Worm (Caenorhabditis elegans) whole organism, mixed stage, embryonic: ENCODE results near the gene ZK355.8.

ENCODE experiments used
- M03D4.4 ChIP-seq: sonication (generic microtip); optimal IDR thresholded peaks from 2 replicates; lab custom pipeline; 2017; ENCODE audit warnings: mild to moderate bottlenecking, missing genetic modification characterization, missing compliant biosample characterization
- bed-3 ChIP-seq: fragments of 200-800 bp; sonication (Bioruptor generic); optimal IDR thresholded peaks from 3 replicates; lab custom pipeline; 2018; ENCODE audit warnings: mild to moderate bottlenecking, missing genetic modification characterization, moderate library complexity, missing compliant biosample characterization
- blmp-1 ChIP-seq: fragments of 150-350 bp; optimal IDR thresholded peaks from 2 replicates; lab custom pipeline; 2014; ENCODE audit warnings: missing biosample characterization, missing genetic modification characterization
- ceh-39 ChIP-seq: fragments of 150-350 bp; optimal IDR thresholded peaks from 2 replicates; lab custom pipeline; 2014; ENCODE audit warnings: missing biosample characterization, missing genetic modification characterization
- ceh-43 ChIP-seq: fragments of 200-800 bp; sonication (Bioruptor generic); optimal IDR thresholded peaks from 2 replicates; lab custom pipeline; 2018; ENCODE audit warnings: mild to moderate bottlenecking, missing genetic modification characterization, moderate library complexity, missing compliant biosample characterization
- ceh-83 ChIP-seq: fragments of 200-800 bp; sonication (Bioruptor generic); optimal IDR thresholded peaks from 2 replicates; lab custom pipeline; 2018; ENCODE audit warnings: mild to moderate bottlenecking, missing genetic modification characterization, missing compliant biosample characterization
- ces-1 ChIP-seq: fragments of 150-350 bp; optimal IDR thresholded peaks from 2 replicates; lab custom pipeline; 2014; ENCODE audit warnings: missing biosample characterization, missing genetic modification reagents, missing genetic modification characterization
- cnd-1 ChIP-seq: fragments of 200-800 bp; sonication (Bioruptor generic); optimal IDR thresholded peaks from 2 replicates; lab custom pipeline; 2018; ENCODE audit warnings: mild to moderate bottlenecking, missing genetic modification characterization, missing compliant biosample characterization
- drap-1 ChIP-seq: fragments of 200-800 bp; sonication (Bioruptor generic); optimal IDR thresholded peaks from 3 replicates; lab custom pipeline; 2018; ENCODE audit warnings: mild to moderate bottlenecking, missing genetic modification characterization, missing compliant biosample characterization
- elt-1 ChIP-seq: sonication (generic microtip); optimal IDR thresholded peaks from 2 replicates; lab custom pipeline; 2017; ENCODE audit warnings: missing genetic modification characterization, mild to moderate bottlenecking, missing compliant biosample characterization, antibody characterized with exemption, moderate library complexity, borderline replicate concordance; ENCODE audit not compliant: insufficient read depth
- elt-3 ChIP-seq: fragments of 150-350 bp; optimal IDR thresholded peaks from 2 replicates; lab custom pipeline; 2014; ENCODE audit warnings: missing biosample characterization, missing genetic modification characterization
- ham-2 ChIP-seq: fragments of 200-800 bp; sonication (Bioruptor generic); optimal IDR thresholded peaks from 2 replicates; lab custom pipeline; 2018; ENCODE audit warnings: mild to moderate bottlenecking, missing genetic modification characterization, missing compliant biosample characterization
- hlh-1 ChIP-seq: fragments of 150-350 bp; optimal IDR thresholded peaks from 2 replicates; lab custom pipeline; 2014; ENCODE audit warnings: missing biosample characterization, missing genetic modification reagents, missing genetic modification characterization
- lin-13 ChIP-seq: fragments of 150-350 bp; optimal IDR thresholded peaks from 2 replicates; lab custom pipeline; 2014; ENCODE audit warnings: missing biosample characterization, missing genetic modification characterization
- lin-32 ChIP-seq: fragments of 200-800 bp; sonication (Bioruptor generic); optimal IDR thresholded peaks from 2 replicates; lab custom pipeline; 2018; ENCODE audit warnings: mild to moderate bottlenecking, missing genetic modification characterization, missing compliant biosample characterization
- mab-5 ChIP-seq: fragments of 150-350 bp; optimal IDR thresholded peaks from 2 replicates; lab custom pipeline; 2014; ENCODE audit warnings: missing biosample characterization, missing genetic modification characterization
- mep-1 ChIP-seq: fragments of 150-350 bp; optimal IDR thresholded peaks from 2 replicates; lab custom pipeline; 2017; ENCODE audit warnings: missing biosample characterization, missing genetic modification reagents, missing genetic modification characterization, inconsistent platforms
- nhr-12 ChIP-seq: fragments of 150-350 bp; optimal IDR thresholded peaks from 2 replicates; lab custom pipeline; 2014; ENCODE audit warnings: missing biosample characterization, missing genetic modification characterization
- nhr-2 ChIP-seq: fragments of 150-350 bp; optimal IDR thresholded peaks from 2 replicates; lab custom pipeline; 2014; ENCODE audit warnings: missing biosample characterization, missing genetic modification characterization
- nhr-237 ChIP-seq: fragments of 150-350 bp; optimal IDR thresholded peaks from 2 replicates; lab custom pipeline; 2014; ENCODE audit warnings: missing biosample characterization, missing genetic modification characterization
- nhr-28 ChIP-seq: fragments of 150-350 bp; optimal IDR thresholded peaks from 2 replicates; lab custom pipeline; 2014; ENCODE audit warnings: missing biosample characterization, missing genetic modification characterization
- nhr-76 ChIP-seq: sonication (generic microtip); optimal IDR thresholded peaks from 2 replicates; lab custom pipeline; 2017; ENCODE audit warnings: missing biosample characterization, missing genetic modification characterization
- pha-4 ChIP-seq: fragments of 150-350 bp; optimal IDR thresholded peaks from 2 replicates; lab custom pipeline; 2018; ENCODE audit warnings: missing biosample characterization, missing genetic modification reagents, missing genetic modification characterization
- sem-2 ChIP-seq: fragments of 200-800 bp; sonication (Bioruptor generic); optimal IDR thresholded peaks from 2 replicates; lab custom pipeline; 2018; ENCODE audit warnings: mild to moderate bottlenecking, missing genetic modification characterization, missing compliant biosample characterization
- sptf-1 ChIP-seq: sonication (generic microtip); optimal IDR thresholded peaks from 2 replicates; lab custom pipeline; 2017; ENCODE audit warnings: mild to moderate bottlenecking, missing genetic modification characterization, moderate library complexity, missing compliant biosample characterization
- tbx-8 ChIP-seq: fragments of 200-800 bp; sonication (Bioruptor generic); optimal IDR thresholded peaks from 2 replicates; lab custom pipeline; 2018; ENCODE audit warnings: mild to moderate bottlenecking, missing genetic modification characterization, moderate library complexity, missing compliant biosample characterization
- unc-120 ChIP-seq: sonication (generic microtip); optimal IDR thresholded peaks from 2 replicates; lab custom pipeline; 2017; ENCODE audit warnings: missing genetic modification characterization, missing compliant biosample characterization; ENCODE audit not compliant: poor library complexity, severe bottlenecking
- unc-39 ChIP-seq: fragments of 150-350 bp; optimal IDR thresholded peaks from 2 replicates; lab custom pipeline; 2014; ENCODE audit warnings: missing biosample characterization, missing genetic modification characterization
- unc-62 ChIP-seq: fragments of 150-350 bp; optimal IDR thresholded peaks from 2 replicates; lab custom pipeline; 2014; ENCODE audit warnings: missing biosample characterization, missing genetic modification reagents, missing genetic modification characterization
- zip-8 ChIP-seq: fragments of 150-350 bp; optimal IDR thresholded peaks from 2 replicates; lab custom pipeline; 2014; ENCODE audit warnings: missing biosample characterization, missing genetic modification characterization
- ztf-11 ChIP-seq: fragments of 150-350 bp; optimal IDR thresholded peaks from 2 replicates; lab custom pipeline; 2014; ENCODE audit warnings: missing biosample characterization, missing genetic modification characterization

ZK355.8 gene

DNA sequence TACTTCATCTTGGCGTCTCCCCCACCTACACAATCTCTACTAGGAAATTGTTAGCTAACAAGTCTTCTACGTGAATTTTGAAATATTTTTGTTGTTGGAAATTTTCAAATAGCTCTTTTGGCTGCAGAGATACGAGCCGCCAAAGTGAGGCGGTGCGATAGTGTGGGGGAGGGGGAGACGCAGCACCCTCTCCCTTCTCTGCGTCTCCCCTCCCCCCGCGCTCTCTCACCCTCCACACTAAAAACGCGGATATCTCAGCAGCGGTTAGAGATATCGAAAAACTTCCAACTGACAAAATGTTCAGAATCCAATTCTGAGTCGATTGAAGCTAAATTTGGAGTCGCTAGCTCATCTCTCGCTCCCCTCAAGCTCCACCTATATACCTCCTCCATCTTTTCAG is 2.6 kb upstream of the ZK355.8 start:
- TF ChIP-seq nhr-2 (tag; lab: Kevin White, UChicago) (no peak), nhr-28 (tag; lab: Kevin White, UChicago) (no peak), pha-4 (tag; lab: Kevin White, UChicago) (no peak), M03D4.4 (no peak), lin-13 (no peak), ces-1 (no peak), zip-8 (tag; lab: Kevin White, UChicago) (no peak)

DNA sequence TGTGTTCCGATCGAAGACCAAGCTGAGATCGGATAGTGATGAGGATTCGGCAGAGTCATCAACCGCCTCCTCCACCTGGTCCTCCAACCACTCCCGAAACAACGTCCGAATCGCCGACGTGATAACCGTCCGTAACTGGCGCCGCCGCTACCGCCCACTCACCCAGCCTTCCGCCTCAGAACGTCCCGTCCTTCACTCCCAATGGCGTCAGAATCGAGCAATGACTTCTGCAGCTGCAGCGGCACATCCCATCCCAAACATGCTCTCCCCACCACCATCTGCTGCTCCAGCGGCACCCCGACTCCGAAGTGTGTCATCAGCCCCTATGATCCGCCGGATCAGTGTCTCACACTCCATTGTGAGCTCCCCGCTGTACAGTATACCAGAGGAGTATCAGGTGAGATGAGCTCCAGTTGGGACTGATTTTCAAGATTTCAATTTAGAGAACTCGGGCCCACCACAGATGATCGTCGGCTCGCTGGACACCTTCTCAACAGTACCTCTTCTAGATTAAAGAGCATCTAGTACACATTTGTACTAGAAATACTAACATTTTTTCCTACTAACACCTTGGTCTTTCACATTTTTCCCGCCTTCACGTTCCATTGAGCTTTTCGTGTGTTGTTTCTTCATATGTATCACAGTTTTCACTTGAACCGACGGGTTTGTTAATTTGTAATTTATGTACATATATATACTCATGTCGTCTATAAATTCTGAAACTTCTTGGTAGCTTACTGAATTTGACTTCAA is 1.6 kb upstream of the ZK355.8 start:
- TF ChIP-seq lin-13 (no peak), nhr-28 (tag; lab: Kevin White, UChicago) (no peak), ceh-83 (GFP tag; lab: Kevin White, UChicago) (no peak), nhr-2 (tag; lab: Kevin White, UChicago) (no peak), unc-120 (no peak), ceh-39 (tag; lab: Kevin White, UChicago) (no peak), unc-39 (tag; lab: Kevin White, UChicago) (no peak), ces-1 (no peak), elt-3 (no peak), lin-32 (GFP tag; lab: Kevin White, UChicago) (no peak), elt-1 (tag; lab: Kevin White, UChicago) (no peak), hlh-1 (tag; lab: Kevin White, UChicago) (no peak), ceh-43 (no peak), nhr-76 (tag; lab: Kevin White, UChicago) (no peak), sptf-1 (no peak), ztf-11 (tag; lab: Kevin White, UChicago) (no peak)

DNA sequence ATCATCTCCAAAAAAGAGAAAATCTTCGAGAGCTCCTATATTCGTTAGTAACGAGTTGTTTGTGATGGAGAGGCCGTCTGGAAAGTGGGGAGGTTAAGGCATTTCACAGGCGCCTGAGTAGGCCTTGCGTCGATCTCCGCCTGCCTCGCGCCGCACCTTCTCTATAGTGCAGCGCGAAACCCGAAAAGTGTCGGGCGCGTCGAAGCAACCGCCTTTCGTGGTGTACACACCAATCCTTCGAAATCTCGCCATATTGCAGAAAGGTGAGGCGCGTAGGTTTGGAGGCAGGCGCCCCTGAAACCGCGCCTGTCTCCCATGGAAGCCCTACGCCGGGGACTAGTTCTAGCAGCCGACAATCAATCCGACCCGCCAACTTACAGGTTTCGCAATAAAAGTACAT is 2.2 kb downstream of the ZK355.8 start:
- no peak for TF ChIP-seq ces-1
- no peak for TF ChIP-seq unc-120
- no peak for TF ChIP-seq nhr-237
- TF ChIP-seq sptf-1, result no peak
- TF ChIP-seq drap-1 (GFP tag; lab: Kevin White, UChicago), result no peak
- no peak for TF ChIP-seq blmp-1
- TF ChIP-seq nhr-76 (tag; lab: Kevin White, UChicago), result no peak
- no peak for TF ChIP-seq zip-8 (tag; lab: Kevin White, UChicago)
- no peak for TF ChIP-seq elt-1 (tag; lab: Kevin White, UChicago)
- TF ChIP-seq sem-2 (GFP tag; lab: Kevin White, UChicago), result no peak
- no peak for TF ChIP-seq nhr-2 (tag; lab: Kevin White, UChicago)
- no peak for TF ChIP-seq nhr-12
- no peak for TF ChIP-seq ceh-43
- TF ChIP-seq tbx-8 (GFP tag; lab: Kevin White, UChicago), result no peak
- TF ChIP-seq mab-5 (tag; lab: Kevin White, UChicago), result no peak
- TF ChIP-seq lin-32 (GFP tag; lab: Kevin White, UChicago), result no peak
- TF ChIP-seq, all 35 proteins: peak for 0

DNA sequence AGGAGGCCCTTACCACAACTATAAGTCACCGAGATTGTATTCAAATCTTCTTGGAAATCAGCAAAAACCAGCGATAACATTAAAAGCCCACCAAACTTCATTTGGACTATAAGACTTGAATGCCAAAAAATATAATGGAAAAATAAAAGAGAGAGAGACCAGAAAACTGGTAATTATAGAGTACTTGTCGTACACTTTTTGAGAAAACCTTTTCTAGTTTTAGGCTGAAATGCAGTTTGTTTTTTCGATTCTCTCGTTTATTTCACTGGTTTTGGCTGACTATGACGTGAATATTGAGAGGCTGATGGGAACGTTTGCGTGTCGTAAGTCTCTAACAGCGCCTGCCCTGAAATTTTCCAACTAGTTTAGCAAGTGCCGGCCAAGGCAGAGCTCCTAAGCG is 2.9 kb downstream of the ZK355.8 start, which contains the start of the genes irld-64 and irld-63:
TSS of gene irld-64 (minus strand) at position 101 of the 400 bp plus-strand sequence.
TSS of gene irld-63 (plus strand) at position 230 of the 400 bp plus-strand sequence.
- TF ChIP-seq ztf-11 (tag; lab: Kevin White, UChicago) (no peak), unc-120 (no peak), cnd-1 (no peak), ham-2 (GFP tag; lab: Kevin White, UChicago) (no peak), nhr-2 (tag; lab: Kevin White, UChicago) (no peak), M03D4.4 (no peak), nhr-76 (tag; lab: Kevin White, UChicago) (no peak), nhr-12 (no peak), lin-32 (GFP tag; lab: Kevin White, UChicago) (no peak), sem-2 (GFP tag; lab: Kevin White, UChicago) (no peak), ces-1 (no peak), ceh-83 (GFP tag; lab: Kevin White, UChicago) (no peak)

DNA sequence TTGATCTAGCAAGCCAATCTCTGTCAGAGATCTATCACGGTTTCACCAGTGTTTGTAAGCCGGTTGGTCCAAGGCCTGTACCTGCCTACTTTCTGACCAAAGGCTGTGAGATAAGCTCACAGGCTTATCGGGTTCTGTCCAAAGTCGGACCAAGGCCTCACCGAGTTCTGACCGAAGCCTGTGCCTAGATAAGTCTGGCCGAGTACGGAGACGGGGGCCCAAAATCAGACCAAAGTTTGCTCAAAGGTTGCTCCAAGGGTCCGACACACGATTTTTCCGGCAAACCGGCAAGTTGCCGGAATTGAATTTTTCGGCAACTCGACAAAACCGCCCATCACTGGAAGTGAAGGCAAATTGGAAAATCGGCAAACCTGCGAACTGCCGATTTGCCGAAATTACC is 4.0 kb downstream of the ZK355.8 start:
- TF ChIP-seq unc-39 (tag; lab: Kevin White, UChicago) (no peak), M03D4.4 (no peak), nhr-12 (no peak), elt-1 (tag; lab: Kevin White, UChicago) (no peak), bed-3 (GFP tag; lab: Kevin White, UChicago) (no peak), unc-62 (GFP tag; lab: Kevin White, UChicago) (no peak), pha-4 (tag; lab: Kevin White, UChicago) (no peak), ceh-83 (GFP tag; lab: Kevin White, UChicago) (no peak), elt-3 (no peak), ces-1 (no peak), tbx-8 (GFP tag; lab: Kevin White, UChicago) (no peak), nhr-2 (tag; lab: Kevin White, UChicago) (no peak), mep-1 (tag; lab: Kevin White, UChicago) (no peak)
